Fruit fly (Drosophila melanogaster) whole organism, embryonic: ENCODE data around the gene opa.
A peak's percentile ranks its signal among the peaks of the same experiment; 100 is the strongest.

Experiments used
- Adf1 ChIP-seq: fragments of 200-800 bp; sonication (Bioruptor generic); IDR thresholded peaks from 2 replicates; pipeline ENCODE4 v1.3.6; 2022; ENCODE audit warnings: missing biosample characterization, missing genetic modification characterization
- BEAF-32 ChIP-seq: fragments of 200-800 bp; sonication (Bioruptor generic); optimal IDR thresholded peaks from 3 replicates; lab custom pipeline; 2017; ENCODE audit warnings: missing biosample characterization, missing genetic modification characterization, mild to moderate bottlenecking, moderate library complexity, missing genetic modification reagents
- CG14710 ChIP-seq: fragments of 200-800 bp; sonication (Bioruptor generic); optimal IDR thresholded peaks from 3 replicates; lab custom pipeline; 2019; ENCODE audit warnings: missing biosample characterization, mild to moderate bottlenecking, missing genetic modification characterization, moderate library complexity
- CG15073 ChIP-seq: fragments of 200-800 bp; sonication (Bioruptor generic); optimal IDR thresholded peaks from 2 replicates; lab custom pipeline; 2016; ENCODE audit warnings: missing biosample characterization, missing genetic modification characterization
- CG16863 ChIP-seq: fragments of 200-800 bp; sonication (Bioruptor generic); optimal IDR thresholded peaks from 3 replicates; lab custom pipeline; 2016; ENCODE audit warnings: missing biosample characterization, missing genetic modification characterization
- CG1832 ChIP-seq: fragments of 200-800 bp; sonication (Bioruptor generic); optimal IDR thresholded peaks from 2 replicates; lab custom pipeline; 2017; ENCODE audit warnings: missing biosample characterization, mild to moderate bottlenecking, missing genetic modification characterization, inconsistent platforms
- CG30020 ChIP-seq: fragments of 200-800 bp; optimal IDR thresholded peaks from 2 replicates; lab custom pipeline; 2019; ENCODE audit warnings: missing biosample characterization, mild to moderate bottlenecking, missing genetic modification characterization, moderate library complexity
- CG3838 ChIP-seq: fragments of 200-800 bp; sonication (Bioruptor generic); optimal IDR thresholded peaks from 3 replicates; lab custom pipeline; 2016; ENCODE audit warnings: missing biosample characterization, missing genetic modification characterization
- CG4854 ChIP-seq: fragments of 200-800 bp; sonication (Bioruptor generic); optimal IDR thresholded peaks from 2 replicates; lab custom pipeline; 2016; ENCODE audit warnings: missing biosample characterization, missing genetic modification characterization, inconsistent platforms
- CG7271 ChIP-seq: fragments of 200-800 bp; sonication (Bioruptor generic); optimal IDR thresholded peaks from 2 replicates; lab custom pipeline; 2018; ENCODE audit warnings: missing biosample characterization, mild to moderate bottlenecking, missing genetic modification characterization, moderate library complexity
- CG7556 ChIP-seq: fragments of 200-800 bp; sonication (Bioruptor generic); optimal IDR thresholded peaks from 2 replicates; lab custom pipeline; 2017; ENCODE audit warnings: missing biosample characterization, mild to moderate bottlenecking, missing genetic modification characterization
- CG8089 ChIP-seq: fragments of 200-800 bp; sonication (Bioruptor generic); optimal IDR thresholded peaks from 3 replicates; lab custom pipeline; 2016; ENCODE audit warnings: missing biosample characterization, missing genetic modification characterization
- Dip3 ChIP-seq: fragments of 200-800 bp; sonication (Bioruptor generic); optimal IDR thresholded peaks from 3 replicates; lab custom pipeline; 2016; ENCODE audit warnings: missing biosample characterization, missing genetic modification characterization
- Doc2 ChIP-seq: fragments of 200-800 bp; sonication (Bioruptor generic); IDR thresholded peaks from 2 replicates; pipeline ENCODE4 v1.3.6; 2022; ENCODE audit warnings: missing biosample characterization, missing genetic modification characterization
- Elba2 ChIP-seq: fragments of 200-800 bp; sonication (Bioruptor generic); optimal IDR thresholded peaks from 3 replicates; lab custom pipeline; 2016; ENCODE audit warnings: missing biosample characterization, missing genetic modification characterization
- Ets65A ChIP-seq: fragments of 200-800 bp; sonication (Bioruptor generic); peaks from one replicate; lab custom pipeline; 2016; ENCODE audit warnings: missing biosample characterization, missing genetic modification characterization
- H2.0 ChIP-seq: fragments of 200-800 bp; sonication (Bioruptor generic); IDR thresholded peaks from 2 replicates; pipeline ENCODE4 v1.3.6; 2022; ENCODE audit warnings: missing biosample characterization, missing genetic modification characterization
- Hmr ChIP-seq: fragments of 200-800 bp; sonication (Bioruptor generic); optimal IDR thresholded peaks from 3 replicates; lab custom pipeline; 2017; ENCODE audit warnings: mild to moderate bottlenecking, missing biosample characterization, missing genetic modification reagents, missing genetic modification characterization
- Lpt ChIP-seq: fragments of >200 bp; optimal IDR thresholded peaks from 2 replicates; lab custom pipeline; 2018; ENCODE audit warnings: missing biosample characterization, missing genetic modification characterization
- Meics ChIP-seq: fragments of 200-800 bp; sonication (Bioruptor generic); optimal IDR thresholded peaks from 2 replicates; lab custom pipeline; 2017; ENCODE audit warnings: missing biosample characterization, mild to moderate bottlenecking, missing genetic modification characterization
- Scr ChIP-seq: fragments of 200-800 bp; sonication (Bioruptor generic); IDR thresholded peaks from 2 replicates; pipeline ENCODE4 v1.3.6; 2022; ENCODE audit warnings: missing biosample characterization, missing genetic modification characterization; ENCODE audit not compliant: partially characterized antibody
- Sry-δ ChIP-seq: fragments of 200-800 bp; sonication (Bioruptor generic); optimal IDR thresholded peaks from 2 replicates; lab custom pipeline; 2016; ENCODE audit warnings: missing biosample characterization, missing genetic modification characterization
- az2 ChIP-seq: fragments of 200-800 bp; sonication (Bioruptor generic); optimal IDR thresholded peaks from 3 replicates; lab custom pipeline; 2016; ENCODE audit warnings: missing biosample characterization, missing genetic modification characterization
- bcd ChIP-seq: fragments of 200-800 bp; sonication (Bioruptor generic); optimal IDR thresholded peaks from 2 replicates; lab custom pipeline; 2017; ENCODE audit warnings: missing biosample characterization, mild to moderate bottlenecking, missing genetic modification characterization
- bsh ChIP-seq, 2 experiments: fragments of 200-800 bp; sonication (Bioruptor generic); optimal IDR thresholded peaks; 2 replicates each; lab custom pipeline; 2017 to 2018; ENCODE audit warnings: mild to moderate bottlenecking in 2 of 2, missing biosample characterization in 2 of 2, missing genetic modification characterization in 2 of 2, moderate library complexity in 1 of 2
- btn ChIP-seq: fragments of 200-800 bp; sonication (Bioruptor generic); optimal IDR thresholded peaks from 2 replicates; lab custom pipeline; 2016; ENCODE audit warnings: missing biosample characterization, missing genetic modification characterization
- ci ChIP-seq: fragments of 200-800 bp; sonication (Bioruptor generic); IDR thresholded peaks from 3 replicates; pipeline ENCODE4 v1.3.6; 2022; ENCODE audit warnings: missing biosample characterization, missing genetic modification characterization
- corto ChIP-seq: fragments of 200-800 bp; sonication (Bioruptor generic); optimal IDR thresholded peaks from 2 replicates; lab custom pipeline; 2016; ENCODE audit warnings: missing biosample characterization, mild to moderate bottlenecking, missing genetic modification characterization, moderate library complexity
- crc ChIP-seq: fragments of 200-800 bp; sonication (Bioruptor generic); optimal IDR thresholded peaks from 2 replicates; lab custom pipeline; 2016; ENCODE audit warnings: missing biosample characterization, missing genetic modification characterization
- cwo ChIP-seq: fragments of 200-800 bp; sonication (Bioruptor generic); optimal IDR thresholded peaks from 3 replicates; lab custom pipeline; 2017; ENCODE audit warnings: missing biosample characterization, missing genetic modification characterization, mild to moderate bottlenecking, moderate library complexity, missing genetic modification reagents
- disco-r ChIP-seq: fragments of 200-800 bp; sonication (Bioruptor generic); optimal IDR thresholded peaks from 2 replicates; lab custom pipeline; 2016; ENCODE audit warnings: missing biosample characterization, missing genetic modification characterization
- dmrt11E ChIP-seq: fragments of 200-800 bp; sonication (Bioruptor generic); optimal IDR thresholded peaks from 3 replicates; lab custom pipeline; 2018; ENCODE audit warnings: missing biosample characterization, mild to moderate bottlenecking, missing genetic modification characterization, moderate library complexity
- en ChIP-seq: fragments of 200-800 bp; sonication (Bioruptor generic); optimal IDR thresholded peaks from 2 replicates; lab custom pipeline; 2016; ENCODE audit warnings: missing biosample characterization, missing genetic modification characterization
- h ChIP-seq: fragments of >200 bp; optimal IDR thresholded peaks from 2 replicates; lab custom pipeline; 2017
- lbe ChIP-seq: fragments of 200-800 bp; sonication (Bioruptor generic); optimal IDR thresholded peaks from 2 replicates; lab custom pipeline; 2016; ENCODE audit warnings: missing biosample characterization, mild to moderate bottlenecking, missing genetic modification characterization
- nom ChIP-seq: fragments of 200-800 bp; sonication (Bioruptor generic); optimal IDR thresholded peaks from 2 replicates; lab custom pipeline; 2017; ENCODE audit warnings: missing biosample characterization, missing genetic modification characterization, mild to moderate bottlenecking, moderate library complexity, missing genetic modification reagents
- onecut ChIP-seq: fragments of 200-800 bp; sonication (Bioruptor generic); IDR thresholded peaks from 2 replicates; pipeline ENCODE4 v1.3.6; 2022; ENCODE audit warnings: missing biosample characterization, missing genetic modification characterization
- pb ChIP-seq: fragments of 200-800 bp; sonication (Bioruptor generic); optimal IDR thresholded peaks from 3 replicates; lab custom pipeline; 2016; ENCODE audit warnings: missing biosample characterization, missing genetic modification characterization
- peb ChIP-seq: fragments of 200-800 bp; sonication (Bioruptor generic); IDR thresholded peaks from 2 replicates; pipeline ENCODE4 v1.3.6; 2022; ENCODE audit warnings: missing biosample characterization, missing genetic modification characterization
- pita ChIP-seq: fragments of 200-800 bp; sonication (Bioruptor generic); optimal IDR thresholded peaks from 2 replicates; lab custom pipeline; 2017; ENCODE audit warnings: missing biosample characterization, mild to moderate bottlenecking, missing genetic modification characterization
- pum ChIP-seq: fragments of 200-800 bp; sonication (Bioruptor generic); optimal IDR thresholded peaks from 2 replicates; lab custom pipeline; 2016; ENCODE audit warnings: missing biosample characterization, missing genetic modification characterization
- slbo ChIP-seq: fragments of 200-800 bp; sonication (Bioruptor generic); IDR thresholded peaks from 2 replicates; pipeline ENCODE4 v1.3.6; 2022; ENCODE audit warnings: missing biosample characterization, missing genetic modification characterization
- slou ChIP-seq: fragments of 200-800 bp; sonication (Bioruptor generic); optimal IDR thresholded peaks from 3 replicates; lab custom pipeline; 2016; ENCODE audit warnings: missing biosample characterization, missing genetic modification characterization
- sob ChIP-seq: fragments of 200-800 bp; sonication (Bioruptor generic); IDR thresholded peaks from 2 replicates; pipeline ENCODE4 v1.3.6; 2022; ENCODE audit warnings: missing biosample characterization, missing genetic modification characterization
- tio ChIP-seq: fragments of 200-800 bp; sonication (Bioruptor generic); optimal IDR thresholded peaks from 2 replicates; lab custom pipeline; 2017; ENCODE audit warnings: missing biosample characterization, missing genetic modification characterization, inconsistent platforms
- usp ChIP-seq: fragments of >200 bp; optimal IDR thresholded peaks from 2 replicates; lab custom pipeline; 2017; ENCODE audit warnings: missing biosample characterization, missing genetic modification characterization
- vfl ChIP-seq: fragments of 200-800 bp; sonication (Bioruptor generic); optimal IDR thresholded peaks from 2 replicates; lab custom pipeline; 2016; ENCODE audit warnings: missing biosample characterization, missing genetic modification characterization

Gene opa

dm6 chr3R:4883186-4883746, 30.7 kb downstream of the opa start:
- peak; percentile 21 for TF ChIP-seq corto (GFP tag; lab: Kevin White, UChicago)
- TF ChIP-seq nom = peak; percentile 35
- TF ChIP-seq CG16863 = no peak
- peak; percentile 63 for TF ChIP-seq lbe (GFP tag; lab: Kevin White, UChicago)
- no peak for TF ChIP-seq Doc2
- TF ChIP-seq CG8089 (GFP tag; lab: Kevin White, UChicago) = no peak
- peak in 1 of 2 experiments; percentile 36 for TF ChIP-seq bsh (GFP tag; optimal IDR thresholded peaks at IDR 0.05; lab: Kevin White, UChicago)
- no peak for TF ChIP-seq peb (GFP tag; lab: Robert Waterston, UW)
- TF ChIP-seq Ets65A = no peak
- TF ChIP-seq slbo (GFP tag; lab: Robert Waterston, UW) = no peak
- no peak for TF ChIP-seq CG1832 (GFP tag; lab: Kevin White, UChicago)

- no peak for TF ChIP-seq Scr (GFP tag; lab: Robert Waterston, UW)
- TF ChIP-seq onecut (GFP tag; lab: Robert Waterston, UW) = no peak
- peak; percentile 15 for TF ChIP-seq corto (GFP tag; lab: Kevin White, UChicago)
- no peak for TF ChIP-seq pum
- peak; percentile 1 for TF ChIP-seq lbe (GFP tag; lab: Kevin White, UChicago)
- no peak for TF ChIP-seq H2.0
Measured at dm6 chr3R:4883864-4884263, 31.3 kb downstream of the opa start.

dm6 chr3R:4886086-4886812, 33.6 kb downstream of the opa start:
- TF ChIP-seq Sry-δ (GFP tag; lab: Kevin White, UChicago) = peak; percentile 29
- no peak for TF ChIP-seq Scr (GFP tag; lab: Robert Waterston, UW)
- TF ChIP-seq sob (GFP tag; lab: Robert Waterston, UW) = no peak
- peak; percentile 47 for TF ChIP-seq pb (GFP tag; lab: Kevin White, UChicago)
- peak; percentile 16 for TF ChIP-seq Hmr (GFP tag; lab: Kevin White, UChicago)
- TF ChIP-seq Lpt (GFP tag; lab: Kevin White, UChicago) = no peak
- TF ChIP-seq Meics (GFP tag; lab: Kevin White, UChicago) = peak; percentile 38
- peak; percentile 59 for TF ChIP-seq CG7556 (GFP tag; lab: Kevin White, UChicago)
- TF ChIP-seq CG4854 = peak; percentile 42
- TF ChIP-seq h (lab: Kevin White, UChicago) = no peak
- peak; percentile 55 for TF ChIP-seq en
- no peak for TF ChIP-seq BEAF-32 (GFP tag; lab: Kevin White, UChicago)
- TF ChIP-seq tio (GFP tag; lab: Kevin White, UChicago) = peak; percentile 39
- TF ChIP-seq CG3838 (GFP tag; lab: Kevin White, UChicago) = no peak
- no peak for TF ChIP-seq Adf1
- TF ChIP-seq dmrt11E (tag; lab: Kevin White, UChicago) = peak; percentile 88
- peak; percentile 77 for TF ChIP-seq az2 (GFP tag; lab: Kevin White, UChicago)
- peak; percentile 77 for TF ChIP-seq CG14710 (tag; lab: Kevin White, UChicago)
- no peak for TF ChIP-seq pita (GFP tag; lab: Kevin White, UChicago)
- peak; percentile 11 for TF ChIP-seq CG30020
- TF ChIP-seq bcd (GFP tag; lab: Kevin White, UChicago) = peak; percentile 41
- no peak for TF ChIP-seq disco-r (GFP tag; lab: Kevin White, UChicago)
- no peak for TF ChIP-seq Elba2 (GFP tag; lab: Kevin White, UChicago)
- peak; percentile 76 for TF ChIP-seq ci (GFP tag; lab: Robert Waterston, UW)
- no peak for TF ChIP-seq usp (GFP tag; lab: Kevin White, UChicago)
- TF ChIP-seq slou = no peak
- TF ChIP-seq crc (GFP tag; lab: Kevin White, UChicago) = peak; percentile 51
- TF ChIP-seq cwo = peak; percentile 11
- peak; percentile 49 for TF ChIP-seq btn (GFP tag; lab: Kevin White, UChicago)
- no peak for TF ChIP-seq Dip3 (GFP tag; lab: Kevin White, UChicago)
- peak; percentile 2 for TF ChIP-seq CG7271 (tag; lab: Kevin White, UChicago)
- TF ChIP-seq vfl (GFP tag; lab: Kevin White, UChicago) = no peak
- TF ChIP-seq CG15073 (GFP tag; lab: Kevin White, UChicago) = peak; percentile 14
